Fruit fly (Drosophila melanogaster): ENCODE results near the gene Elba1.

dm6 chr2L:4687211-4687610 is 3.0 kb upstream of the Elba1 start, which contains the start of gene Elba3:
- TF ChIP-seq h (optimal IDR thresholded peaks at IDR 0.05) = no peak
- TF ChIP-seq Sin3A (optimal IDR thresholded peaks at IDR 0.05) = no peak
- no peak for TF ChIP-seq psq (optimal IDR thresholded peaks at IDR 0.05)
- TF ChIP-seq Myc (optimal IDR thresholded peaks at IDR 0.05) = no peak
